Worm (Caenorhabditis elegans) whole organism, midembryonic: Measurements from ENCODE around the gene Y113G7B.11.

Experiments used
- T22C8.4 ChIP-seq: fragments of 200-800 bp; sonication (Bioruptor generic); IDR thresholded peaks from 2 replicates; pipeline ENCODE4 v1.3.6; 2022; ENCODE audit warnings: missing genetic modification characterization, missing compliant biosample characterization
- cog-1 ChIP-seq: sonication (generic microtip); optimal IDR thresholded peaks from 2 replicates; lab custom pipeline; 2016; ENCODE audit warnings: missing genetic modification characterization, missing compliant biosample characterization
- flt-1 ChIP-seq: fragments of 200-800 bp; sonication (Bioruptor generic); IDR thresholded peaks from 2 replicates; pipeline ENCODE4 v1.3.6; 2022; ENCODE audit warnings: missing genetic modification characterization, missing compliant biosample characterization
- klf-2 ChIP-seq: fragments of 200-800 bp; sonication (Bioruptor generic); conservative IDR thresholded peaks from 2 replicates; pipeline ENCODE4 v1.3.6; 2022; ENCODE audit warnings: missing genetic modification reagents, missing genetic modification characterization, missing compliant biosample characterization
- med-1 ChIP-seq: sonication (generic microtip); optimal IDR thresholded peaks from 2 replicates; lab custom pipeline; 2017; ENCODE audit warnings: missing genetic modification characterization, mild to moderate bottlenecking, missing compliant biosample characterization, antibody characterized with exemption, missing genetic modification reagents; ENCODE audit not compliant: insufficient read depth
- ref-1 ChIP-seq: fragments of 200-800 bp; sonication (Bioruptor generic); conservative IDR thresholded peaks from 2 replicates; pipeline ENCODE4 v1.3.6; 2022; ENCODE audit warnings: missing genetic modification reagents, missing genetic modification characterization, missing compliant biosample characterization
- tab-1 ChIP-seq: fragments of 200-800 bp; sonication (Bioruptor generic); IDR thresholded peaks from 2 replicates; pipeline ENCODE4 v1.3.6; 2022; ENCODE audit warnings: missing genetic modification characterization, missing compliant biosample characterization
- ztf-23 ChIP-seq: fragments of 200-800 bp; sonication (Bioruptor generic); IDR thresholded peaks from 2 replicates; pipeline ENCODE4 v1.3.6; 2022; ENCODE audit warnings: missing genetic modification reagents, missing genetic modification characterization, missing compliant biosample characterization
- ztf-29 ChIP-seq: fragments of 200-800 bp; sonication (Bioruptor generic); IDR thresholded peaks from 2 replicates; pipeline ENCODE4 v1.3.6; 2022; ENCODE audit warnings: missing genetic modification reagents, missing genetic modification characterization, missing compliant biosample characterization

The Y113G7B.11 gene

ce11 chrV:20192102-20192880 is 22.8 kb downstream of the Y113G7B.11 start, which contains the start of the genes fbxa-115 and Y113G7B.27:
TSS of gene fbxa-115 (minus strand) at chrV:20192152.
TSS of gene Y113G7B.27 (plus strand) at chrV:20192830.
- TF ChIP-seq med-1, result no peak
- no peak for TF ChIP-seq ref-1 (GFP tag; lab: Robert Waterston, UW)
- TF ChIP-seq ztf-23 (GFP tag; lab: Robert Waterston, UW), result no peak
- no peak for TF ChIP-seq tab-1 (GFP tag; lab: Robert Waterston, UW)
- TF ChIP-seq ztf-29 (GFP tag; lab: Robert Waterston, UW), result no peak
- no peak for TF ChIP-seq cog-1 (tag; lab: Kevin White, UChicago)
- TF ChIP-seq klf-2 (GFP tag; lab: Robert Waterston, UW), result no peak
- TF ChIP-seq T22C8.4 (GFP tag; lab: Robert Waterston, UW), result no peak
- TF ChIP-seq flt-1 (GFP tag; lab: Robert Waterston, UW), result no peak

- TF ChIP-seq flt-1 (GFP tag; lab: Robert Waterston, UW) (no peak), cog-1 (tag; lab: Kevin White, UChicago) (no peak), tab-1 (GFP tag; lab: Robert Waterston, UW) (no peak), ref-1 (GFP tag; lab: Robert Waterston, UW) (no peak), T22C8.4 (GFP tag; lab: Robert Waterston, UW) (no peak), med-1 (no peak), ztf-23 (GFP tag; lab: Robert Waterston, UW) (no peak), klf-2 (GFP tag; lab: Robert Waterston, UW) (no peak), ztf-29 (GFP tag; lab: Robert Waterston, UW) (no peak)
Measured at ce11 chrV:20188790-20189189, 26.3 kb downstream of the Y113G7B.11 start, which contains the start of gene fbxa-116. TSS of gene fbxa-116 (minus strand) at chrV:20188890.

ce11 chrV:20186579-20186978 is 28.5 kb downstream of the Y113G7B.11 start, which contains the start of gene srz-16:
TSS of gene srz-16 (minus strand) at chrV:20186679.
- TF ChIP-seq ztf-23 (GFP tag; lab: Robert Waterston, UW) (no peak), cog-1 (tag; lab: Kevin White, UChicago) (no peak), ref-1 (GFP tag; lab: Robert Waterston, UW) (no peak), flt-1 (GFP tag; lab: Robert Waterston, UW) (no peak), T22C8.4 (GFP tag; lab: Robert Waterston, UW) (no peak), ztf-29 (GFP tag; lab: Robert Waterston, UW) (no peak), tab-1 (GFP tag; lab: Robert Waterston, UW) (no peak), med-1 (no peak), klf-2 (GFP tag; lab: Robert Waterston, UW) (no peak)

ce11 chrV:20182311-20182710 is 32.8 kb downstream of the Y113G7B.11 start:
- TF ChIP-seq klf-2 (GFP tag; lab: Robert Waterston, UW) (no peak), tab-1 (GFP tag; lab: Robert Waterston, UW) (no peak), flt-1 (GFP tag; lab: Robert Waterston, UW) (no peak), med-1 (no peak), cog-1 (tag; lab: Kevin White, UChicago) (no peak), ref-1 (GFP tag; lab: Robert Waterston, UW) (no peak), ztf-29 (GFP tag; lab: Robert Waterston, UW) (no peak), ztf-23 (GFP tag; lab: Robert Waterston, UW) (no peak), T22C8.4 (GFP tag; lab: Robert Waterston, UW) (no peak)

- no peak for TF ChIP-seq tab-1 (GFP tag; lab: Robert Waterston, UW)
Measured at ce11 chrV:20171941-20172340, 43.2 kb downstream of the Y113G7B.11 start, which contains the start of gene srw-39. TSS of gene srw-39 (minus strand) at chrV:20172041.

- no peak for TF ChIP-seq ztf-29 (GFP tag; lab: Robert Waterston, UW)
- no peak for TF ChIP-seq tab-1 (GFP tag; lab: Robert Waterston, UW)
- no peak for TF ChIP-seq ztf-23 (GFP tag; lab: Robert Waterston, UW)
- no peak for TF ChIP-seq cog-1 (tag; lab: Kevin White, UChicago)
- TF ChIP-seq med-1, result no peak
- no peak for TF ChIP-seq T22C8.4 (GFP tag; lab: Robert Waterston, UW)
- no peak for TF ChIP-seq ref-1 (GFP tag; lab: Robert Waterston, UW)
- no peak for TF ChIP-seq klf-2 (GFP tag; lab: Robert Waterston, UW)
- TF ChIP-seq flt-1 (GFP tag; lab: Robert Waterston, UW), result no peak
Measured at ce11 chrV:20165808-20166207, 49.3 kb downstream of the Y113G7B.11 start.

ce11 chrV:20164059-20164892 is 50.8 kb downstream of the Y113G7B.11 start, which contains the start of gene F19B2.5:
TSS of gene F19B2.5 (minus strand) at chrV:20164165.
- no peak for TF ChIP-seq tab-1 (GFP tag; lab: Robert Waterston, UW)
- TF ChIP-seq ztf-29 (GFP tag; lab: Robert Waterston, UW), result no peak
- TF ChIP-seq ztf-23 (GFP tag; lab: Robert Waterston, UW), result no peak
- TF ChIP-seq T22C8.4 (GFP tag; lab: Robert Waterston, UW), result no peak
- no peak for TF ChIP-seq ref-1 (GFP tag; lab: Robert Waterston, UW)
- TF ChIP-seq flt-1 (GFP tag; lab: Robert Waterston, UW), result no peak
- no peak for TF ChIP-seq cog-1 (tag; lab: Kevin White, UChicago)
- TF ChIP-seq klf-2 (GFP tag; lab: Robert Waterston, UW), result no peak
- no peak for TF ChIP-seq med-1
